Worm (Caenorhabditis elegans): Measurements from ENCODE around the gene irld-62.
"Not testable (repeated sequence)": the region's sequence is repeated elsewhere in the genome, so short reads cannot be mapped to it uniquely, and the experiment has no call there.

The irld-62 gene

ce11 chrV:15310780-15311179 is at the start of gene irld-62:
Gene irld-62 (plus strand): TSS chrV:15311080.
- TF ChIP-seq ceh-31 (tag; optimal IDR thresholded peaks at IDR 0.05) (no peak), unc-42 (tag; optimal IDR thresholded peaks at IDR 0.05) (no peak), pax-1 (tag; optimal IDR thresholded peaks at IDR 0.05) (no peak), nhr-11 (tag; optimal IDR thresholded peaks at IDR 0.05) (no peak), rnt-1 (tag; optimal IDR thresholded peaks at IDR 0.05) (no peak)

- not testable (repeated sequence) for TF ChIP-seq sox-2 (GFP tag; IDR thresholded peaks at IDR 0.05); hlh-8 (tag; optimal IDR thresholded peaks at IDR 0.05); ceh-6 (GFP tag; optimal IDR thresholded peaks at IDR 0.05)
Measured at ce11 chrV:15262336-15262735, 48.5 kb upstream of the irld-62 start, which contains the start of gene M01B2.10. Gene M01B2.10 (minus strand): TSS chrV:15262436.

ce11 chrV:15264131-15264530 is 46.7 kb upstream of the irld-62 start, which contains the start of gene M01B2.12:
Gene M01B2.12 (minus strand): TSS chrV:15264231.
- TF ChIP-seq odd-2 (tag; optimal IDR thresholded peaks at IDR 0.05), result no peak

- TF ChIP-seq Y22D7AL.16 (tag; optimal IDR thresholded peaks at IDR 0.05), result no peak
Measured at ce11 chrV:15265814-15266213, 45.1 kb upstream of the irld-62 start, which contains the start of gene M01B2.13. Gene M01B2.13 (minus strand): TSS chrV:15265914.

ce11 chrV:15267405-15267804 is 43.5 kb upstream of the irld-62 start, which contains the start of gene T10H4.13:
Gene T10H4.13 (minus strand): TSS chrV:15267505.
- TF ChIP-seq C08G9.2 (tag; optimal IDR thresholded peaks at IDR 0.05) (no peak), sdc-2 (tag; optimal IDR thresholded peaks at IDR 0.05) (no peak), Y22D7AL.16 (tag; optimal IDR thresholded peaks at IDR 0.05) (no peak), ztf-16 (tag; optimal IDR thresholded peaks at IDR 0.05) (no peak), dmd-4 (tag; optimal IDR thresholded peaks at IDR 0.05; ENCODE audit: borderline replicate concordance) (no peak), ceh-45 (GFP tag; IDR thresholded peaks at IDR 0.05) (no peak), unc-55 (GFP tag; optimal IDR thresholded peaks at IDR 0.05) (no peak), elt-2 (tag; optimal IDR thresholded peaks at IDR 0.05) (no peak), ceh-14 (tag; optimal IDR thresholded peaks at IDR 0.05) (no peak), unc-42 (tag; optimal IDR thresholded peaks at IDR 0.05) (no peak), ceh-18 (tag; optimal IDR thresholded peaks at IDR 0.05) (no peak), elt-4 (tag; optimal IDR thresholded peaks at IDR 0.05) (no peak), syd-9 (tag; optimal IDR thresholded peaks at IDR 0.05) (no peak), ceh-24 (tag; optimal IDR thresholded peaks at IDR 0.05) (no peak)

ce11 chrV:15268302-15268701 is 42.6 kb upstream of the irld-62 start, which contains the start of gene srw-22:
Gene srw-22 (plus strand): TSS chrV:15268602.
- TF ChIP-seq sox-2 (GFP tag; IDR thresholded peaks at IDR 0.05) (no peak), pha-4 (tag; optimal IDR thresholded peaks at IDR 0.05) (no peak), tbx-2 (tag; optimal IDR thresholded peaks at IDR 0.05) (no peak), K02D7.2 (tag; optimal IDR thresholded peaks at IDR 0.05) (no peak), eyg-1 (tag; optimal IDR thresholded peaks at IDR 0.05) (no peak), fax-1 (tag; optimal IDR thresholded peaks at IDR 0.05) (no peak), rnt-1 (tag; optimal IDR thresholded peaks at IDR 0.05) (no peak), pha-2 (tag; optimal IDR thresholded peaks at IDR 0.05) (no peak), ceh-2 (tag; optimal IDR thresholded peaks at IDR 0.05) (no peak), C38D4.7 (GFP tag; optimal IDR thresholded peaks at IDR 0.05) (no peak), madf-2 (tag; optimal IDR thresholded peaks at IDR 0.05) (no peak)

ce11 chrV:15272263-15272662 is 38.6 kb upstream of the irld-62 start, which contains the start of gene T10H4.4:
Gene T10H4.4 (minus strand): TSS chrV:15272363.
- TF ChIP-seq syd-9 (tag; optimal IDR thresholded peaks at IDR 0.05), result no peak
- no peak for TF ChIP-seq sdc-2 (tag; optimal IDR thresholded peaks at IDR 0.05)
- no peak for TF ChIP-seq fkh-10 (GFP tag; optimal IDR thresholded peaks at IDR 0.05)
- TF ChIP-seq hlh-6 (tag; optimal IDR thresholded peaks at IDR 0.05), result no peak
- TF ChIP-seq sox-4 (tag; optimal IDR thresholded peaks at IDR 0.05), result no peak
- no peak for TF ChIP-seq npax-4 (tag; optimal IDR thresholded peaks at IDR 0.05)
- TF ChIP-seq pag-3 (tag; optimal IDR thresholded peaks at IDR 0.05; ENCODE audit: borderline replicate concordance), result no peak
- TF ChIP-seq rnt-1 (tag; optimal IDR thresholded peaks at IDR 0.05), result no peak
- no peak for TF ChIP-seq mec-3 (tag; optimal IDR thresholded peaks at IDR 0.05; ENCODE audit: borderline replicate concordance)
- no peak for TF ChIP-seq eyg-1 (tag; optimal IDR thresholded peaks at IDR 0.05)
